Worm (Caenorhabditis elegans) whole organism, L1 larva: Measurements from ENCODE around the gene F10C2.5.
A peak's percentile ranks its signal among the peaks of the same experiment; 100 is the strongest.
"Not testable (repeated sequence)": the region's sequence is repeated elsewhere in the genome, so short reads cannot be mapped to it uniquely, and the experiment has no call there.

Experiments
- C04F5.9 ChIP-seq: sonication (generic microtip); optimal IDR thresholded peaks from 2 replicates; lab custom pipeline; 2016; ENCODE audit warnings: missing genetic modification characterization, missing compliant biosample characterization
- F16B12.6 ChIP-seq: fragments of 150-350 bp; optimal IDR thresholded peaks from 2 replicates; lab custom pipeline; 2014; ENCODE audit warnings: missing biosample characterization, missing genetic modification characterization
- blmp-1 ChIP-seq: fragments of 150-350 bp; optimal IDR thresholded peaks from 2 replicates; lab custom pipeline; 2014; ENCODE audit warnings: missing biosample characterization, missing genetic modification characterization
- ceh-63 ChIP-seq: fragments of 200-800 bp; sonication (Bioruptor generic); optimal IDR thresholded peaks from 2 replicates; lab custom pipeline; 2018; ENCODE audit warnings: mild to moderate bottlenecking, missing genetic modification characterization, missing compliant biosample characterization
- ceh-8 ChIP-seq: fragments of 200-800 bp; sonication (Bioruptor generic); optimal IDR thresholded peaks from 2 replicates; lab custom pipeline; 2018; ENCODE audit warnings: mild to moderate bottlenecking, missing genetic modification characterization, moderate library complexity, missing compliant biosample characterization
- ceh-82 ChIP-seq, 3 experiments: fragments of 150-350 bp in 1 of 3; sonication (generic microtip) in 2 of 3; optimal IDR thresholded peaks; 2 replicates each; lab custom pipeline; 2014 to 2017; ENCODE audit warnings: missing biosample characterization in 3 of 3, missing genetic modification characterization in 3 of 3
- dsc-1 ChIP-seq: sonication (generic microtip); optimal IDR thresholded peaks from 2 replicates; lab custom pipeline; 2016; ENCODE audit warnings: mild to moderate bottlenecking, missing genetic modification characterization, missing compliant biosample characterization
- efl-1 ChIP-seq, 4 experiments: fragments of 150-350 bp; optimal IDR thresholded peaks in 3 of 4; peaks in 1 of 4; 1 replicate in 1 of 4; 2 replicates in 3 of 4; lab custom pipeline; 2014; ENCODE audit warnings: missing biosample characterization in 2 of 4, missing genetic modification characterization in 2 of 4, missing genetic modification reagents in 2 of 4
- elt-2 ChIP-seq: sonication (generic microtip); optimal IDR thresholded peaks from 2 replicates; lab custom pipeline; 2016; ENCODE audit warnings: missing genetic modification characterization, mild to moderate bottlenecking, inconsistent platforms, missing compliant biosample characterization, missing genetic modification reagents
- elt-3 ChIP-seq, 6 experiments: fragments of 150-350 bp in 1 of 6; sonication (generic microtip); optimal IDR thresholded peaks; 2 replicates each; lab custom pipeline; 2017 to 2018; ENCODE audit warnings: missing biosample characterization in 6 of 6, missing genetic modification characterization in 6 of 6, inconsistent platforms in 1 of 6
- fkh-10 ChIP-seq: sonication (generic microtip); optimal IDR thresholded peaks from 2 replicates; lab custom pipeline; 2017; ENCODE audit warnings: missing biosample characterization, missing genetic modification reagents, missing genetic modification characterization
- fkh-8 ChIP-seq: sonication (generic microtip); optimal IDR thresholded peaks from 2 replicates; lab custom pipeline; 2016; ENCODE audit warnings: mild to moderate bottlenecking, missing genetic modification characterization, missing compliant biosample characterization
- grh-1 ChIP-seq: fragments of 200-800 bp; sonication (Bioruptor generic); IDR thresholded peaks from 2 replicates; pipeline ENCODE4 v1.3.6; 2022; ENCODE audit warnings: missing genetic modification reagents, missing genetic modification characterization, missing compliant biosample characterization
- irx-1 ChIP-seq: sonication (generic microtip); optimal IDR thresholded peaks from 2 replicates; lab custom pipeline; 2016; ENCODE audit warnings: missing genetic modification characterization, missing compliant biosample characterization
- lin-14 ChIP-seq: fragments of 200-800 bp; sonication (Bioruptor generic); optimal IDR thresholded peaks from 2 replicates; lab custom pipeline; 2018; ENCODE audit warnings: mild to moderate bottlenecking, missing genetic modification characterization, moderate library complexity, missing compliant biosample characterization
- lin-35 ChIP-seq, 2 experiments: fragments of 150-350 bp; optimal IDR thresholded peaks; 2 replicates each; lab custom pipeline; 2014; ENCODE audit warnings: missing biosample characterization in 2 of 2, missing genetic modification characterization in 2 of 2, missing genetic modification reagents in 2 of 2
- lin-39 ChIP-seq: fragments of 150-350 bp; optimal IDR thresholded peaks from 2 replicates; lab custom pipeline; 2014; ENCODE audit warnings: missing biosample characterization, missing genetic modification reagents, missing genetic modification characterization
- lir-3 ChIP-seq: sonication (generic microtip); optimal IDR thresholded peaks from 2 replicates; lab custom pipeline; 2016; ENCODE audit warnings: mild to moderate bottlenecking, missing genetic modification characterization, moderate library complexity, missing compliant biosample characterization; ENCODE audit not compliant: poor library complexity
- lsy-2 ChIP-seq, 2 experiments: fragments of 150-350 bp; optimal IDR thresholded peaks; 2 replicates each; lab custom pipeline; 2014; ENCODE audit warnings: missing biosample characterization in 2 of 2, missing genetic modification characterization in 2 of 2
- mdl-1 ChIP-seq, 2 experiments: fragments of 150-350 bp; optimal IDR thresholded peaks; 2 replicates each; lab custom pipeline; 2014 to 2017; ENCODE audit warnings: missing biosample characterization in 2 of 2, missing genetic modification characterization in 2 of 2, inconsistent platforms in 1 of 2
- mep-1 ChIP-seq: fragments of 150-350 bp; optimal IDR thresholded peaks from 2 replicates; lab custom pipeline; 2014; ENCODE audit warnings: missing biosample characterization, missing genetic modification characterization
- nhr-20 ChIP-seq: sonication (generic microtip); optimal IDR thresholded peaks from 2 replicates; lab custom pipeline; 2016; ENCODE audit warnings: mild to moderate bottlenecking, missing genetic modification characterization, missing compliant biosample characterization
- nhr-237 ChIP-seq: fragments of 150-350 bp; optimal IDR thresholded peaks from 2 replicates; lab custom pipeline; 2014; ENCODE audit warnings: missing biosample characterization, missing genetic modification characterization
- nhr-28 ChIP-seq: fragments of 150-350 bp; optimal IDR thresholded peaks from 2 replicates; lab custom pipeline; 2014; ENCODE audit warnings: missing biosample characterization, missing genetic modification characterization
- nhr-47 ChIP-seq: sonication (generic microtip); optimal IDR thresholded peaks from 2 replicates; lab custom pipeline; 2016; ENCODE audit warnings: mild to moderate bottlenecking, missing genetic modification characterization, moderate library complexity, missing compliant biosample characterization
- nhr-71 ChIP-seq: sonication (generic microtip); optimal IDR thresholded peaks from 2 replicates; lab custom pipeline; 2016; ENCODE audit warnings: mild to moderate bottlenecking, missing genetic modification characterization, moderate library complexity, missing compliant biosample characterization
- nhr-76 ChIP-seq: sonication (generic microtip); optimal IDR thresholded peaks from 2 replicates; lab custom pipeline; 2017; ENCODE audit warnings: missing biosample characterization, missing genetic modification characterization
- nhr-85 ChIP-seq: sonication (generic microtip); peaks from one replicate; lab custom pipeline; 2016; ENCODE audit warnings: missing genetic modification characterization, inconsistent platforms, missing compliant biosample characterization
- nhr-90 ChIP-seq: sonication (generic microtip); optimal IDR thresholded peaks from 2 replicates; lab custom pipeline; 2016; ENCODE audit warnings: mild to moderate bottlenecking, missing genetic modification characterization, missing compliant biosample characterization; ENCODE audit not compliant: poor library complexity
- pax-3 ChIP-seq: fragments of 200-800 bp; sonication (Bioruptor generic); optimal IDR thresholded peaks from 2 replicates; lab custom pipeline; 2018; ENCODE audit warnings: mild to moderate bottlenecking, missing genetic modification characterization, moderate library complexity, missing compliant biosample characterization
- rnt-1 ChIP-seq: sonication (generic microtip); optimal IDR thresholded peaks from 2 replicates; lab custom pipeline; 2016; ENCODE audit warnings: mild to moderate bottlenecking, missing genetic modification characterization, moderate library complexity, missing compliant biosample characterization
- skn-1 ChIP-seq: fragments of 150-350 bp; optimal IDR thresholded peaks from 2 replicates; lab custom pipeline; 2014; ENCODE audit warnings: missing biosample characterization, missing genetic modification characterization
- snpc-4 ChIP-seq: fragments of 150-350 bp; optimal IDR thresholded peaks from 2 replicates; lab custom pipeline; 2014; ENCODE audit warnings: missing biosample characterization, missing genetic modification characterization
- snu-23 ChIP-seq: sonication (generic microtip); optimal IDR thresholded peaks from 2 replicates; lab custom pipeline; 2016; ENCODE audit warnings: missing genetic modification characterization, missing compliant biosample characterization
- sptf-1 ChIP-seq: fragments of 150-350 bp; optimal IDR thresholded peaks from 2 replicates; lab custom pipeline; 2014; ENCODE audit warnings: missing biosample characterization, missing genetic modification characterization
- tbx-2 ChIP-seq: sonication (generic microtip); optimal IDR thresholded peaks from 2 replicates; lab custom pipeline; 2016; ENCODE audit warnings: missing genetic modification characterization, missing compliant biosample characterization
- unc-86 ChIP-seq: sonication (generic microtip); optimal IDR thresholded peaks from 2 replicates; lab custom pipeline; 2016; ENCODE audit warnings: missing genetic modification characterization, missing compliant biosample characterization
- unc-98 ChIP-seq: fragments of 200-800 bp; sonication (Bioruptor generic); IDR thresholded peaks from 2 replicates; pipeline ENCODE4 v1.3.6; 2022; ENCODE audit warnings: missing genetic modification characterization, missing compliant biosample characterization
- vab-15 ChIP-seq: sonication (generic microtip); optimal IDR thresholded peaks from 2 replicates; lab custom pipeline; 2017; ENCODE audit warnings: missing genotype, mild to moderate bottlenecking, missing genetic modification characterization, missing compliant biosample characterization
- xbp-1 ChIP-seq: sonication (generic microtip); optimal IDR thresholded peaks from 2 replicates; lab custom pipeline; 2016; ENCODE audit warnings: missing genetic modification characterization, missing compliant biosample characterization
- zip-4 ChIP-seq: fragments of 200-800 bp; sonication (Bioruptor generic); optimal IDR thresholded peaks from 2 replicates; lab custom pipeline; 2018; ENCODE audit warnings: mild to moderate bottlenecking, missing genetic modification characterization, moderate library complexity, missing compliant biosample characterization
- ztf-11 ChIP-seq, 2 experiments: sonication (generic microtip); optimal IDR thresholded peaks; 2 replicates each; lab custom pipeline; 2016 to 2017; ENCODE audit warnings: missing genetic modification characterization in 2 of 2, missing biosample characterization in 1 of 2, missing compliant biosample characterization in 1 of 2
- ztf-4 ChIP-seq: fragments of 150-350 bp; optimal IDR thresholded peaks from 2 replicates; lab custom pipeline; 2014; ENCODE audit warnings: missing biosample characterization, missing genetic modification characterization

The F10C2.5 gene

ce11 chrV:12011686-12012085 lies 33.5 kb upstream of the F10C2.5 start:
- TF ChIP-seq nhr-71 (tag; lab: Kevin White, UChicago) = peak; percentile 22
- TF ChIP-seq efl-1 (optimal IDR thresholded peaks at IDR 0.05; lab: Kevin White, UChicago) = no peak
- TF ChIP-seq efl-1 (GFP tag; optimal IDR thresholded peaks at IDR 0.05 in 1 of 2; lab: Kevin White, UChicago) = peak in 1 of 2 experiments; percentile 86
- peak; percentile 10 for TF ChIP-seq snu-23
- no peak for TF ChIP-seq pax-3 (tag; lab: Kevin White, UChicago)
- TF ChIP-seq blmp-1 = peak; percentile 97
- TF ChIP-seq mdl-1 (tag; optimal IDR thresholded peaks at IDR 0.05; lab: Kevin White, UChicago) = no peak
- peak; percentile 14 for TF ChIP-seq nhr-20
- peak; percentile 11 for TF ChIP-seq lin-14
- peak in 1 of 2 experiments; percentile 2 for TF ChIP-seq lin-35 (GFP tag; optimal IDR thresholded peaks at IDR 0.05; lab: Kevin White, UChicago)
- no peak for TF ChIP-seq ztf-11 (tag; optimal IDR thresholded peaks at IDR 0.05; lab: Kevin White, UChicago)
- peak; percentile 53 for TF ChIP-seq nhr-85 (tag; lab: Kevin White, UChicago)
- no peak for TF ChIP-seq xbp-1 (tag; lab: Kevin White, UChicago)
- TF ChIP-seq nhr-76 = no peak
- no peak for TF ChIP-seq skn-1 (tag; lab: Kevin White, UChicago)
- TF ChIP-seq elt-3 (tag; optimal IDR thresholded peaks at IDR 0.05; lab: Kevin White, UChicago) = peak in 5 of 6 experiments; percentile 49 to 94 (median 71)
- TF ChIP-seq, all 84 proteins: peak for 9

- TF ChIP-seq elt-2 (tag; lab: Kevin White, UChicago) (peak; percentile 55), lir-3 (tag; lab: Kevin White, UChicago) (no peak)
Measured at ce11 chrV:12013298-12013697, 31.9 kb upstream of the F10C2.5 start, which contains the start of gene add-2. TSS of gene add-2 (minus strand) at chrV:12013406.

ce11 chrV:12020026-12020425 lies 25.2 kb upstream of the F10C2.5 start, which contains the start of gene F10C2.3:
TSS of gene F10C2.3 (plus strand) at chrV:12020326.
- TF ChIP-seq C04F5.9 (tag; lab: Kevin White, UChicago); F16B12.6; grh-1: not testable (repeated sequence)

ce11 chrV:12020940-12021339 lies 24.3 kb upstream of the F10C2.5 start:
- no peak for TF ChIP-seq nhr-76
- TF ChIP-seq snpc-4 (tag; lab: Kevin White, UChicago) = no peak
- TF ChIP-seq unc-98 (GFP tag; lab: Robert Waterston, UW) = no peak
- no peak for TF ChIP-seq rnt-1 (tag; lab: Kevin White, UChicago)
- no peak for TF ChIP-seq sptf-1 (tag; lab: Kevin White, UChicago)
- TF ChIP-seq zip-4 (GFP tag; lab: Kevin White, UChicago) = no peak
- TF ChIP-seq vab-15 (tag; lab: Kevin White, UChicago) = no peak
- no peak for TF ChIP-seq nhr-237 (tag; lab: Kevin White, UChicago)
- no peak for TF ChIP-seq ceh-63 (GFP tag; lab: Kevin White, UChicago)
- no peak for TF ChIP-seq lin-39 (tag; lab: Kevin White, UChicago)

- TF ChIP-seq mdl-1 (tag; optimal IDR thresholded peaks at IDR 0.05; lab: Kevin White, UChicago) (peak in 1 of 2 experiments; percentile 8), nhr-20 (no peak), nhr-71 (tag; lab: Kevin White, UChicago) (peak; percentile 63), ceh-82 (tag; optimal IDR thresholded peaks at IDR 0.05; lab: Kevin White, UChicago) (peak in 2 of 3 experiments; percentile 24 to 35), lir-3 (tag; lab: Kevin White, UChicago) (no peak), ceh-8 (peak; percentile 73), ztf-4 (tag; lab: Kevin White, UChicago) (peak; percentile 9), fkh-8 (tag; lab: Kevin White, UChicago) (peak; percentile 70), snu-23 (peak; percentile 15), tbx-2 (tag; lab: Kevin White, UChicago) (peak; percentile 53), nhr-28 (no peak), dsc-1 (tag; lab: Kevin White, UChicago) (peak; percentile 20), C04F5.9 (tag; lab: Kevin White, UChicago) (no peak), irx-1 (tag; lab: Kevin White, UChicago) (peak; percentile 26), xbp-1 (tag; lab: Kevin White, UChicago) (peak; percentile 17), ceh-63 (GFP tag; lab: Kevin White, UChicago) (peak; percentile 82), nhr-47 (tag; lab: Kevin White, UChicago) (peak; percentile 51), nhr-90 (no peak), mep-1 (tag; lab: Kevin White, UChicago) (peak; percentile 2), lsy-2 (tag; optimal IDR thresholded peaks at IDR 0.05; lab: Kevin White, UChicago) (peak in 1 of 2 experiments; percentile 3), unc-86 (tag; lab: Kevin White, UChicago) (peak; percentile 67), nhr-85 (tag; lab: Kevin White, UChicago) (no peak), fkh-10 (GFP tag; lab: Kevin White, UChicago) (peak; percentile 71), lin-35 (GFP tag; optimal IDR thresholded peaks at IDR 0.05; lab: Kevin White, UChicago) (peak in 1 of 2 experiments; percentile 8), lin-14 (peak; percentile 88)
Measured at ce11 chrV:12024273-12024672, 21.0 kb upstream of the F10C2.5 start.
